Worm (Caenorhabditis elegans): ENCODE data around the gene clec-256.

ce11 chrV:18761078-18761477 is 10.4 kb upstream of the clec-256 start, which contains the start of gene F11D11.4:
- no peak for TF ChIP-seq tbx-11 (GFP tag; IDR thresholded peaks at IDR 0.05)
- no peak for TF ChIP-seq B0310.2 (tag; optimal IDR thresholded peaks at IDR 0.05)
- no peak for TF ChIP-seq tbx-37 (GFP tag; conservative IDR thresholded peaks at IDR 0.05)
- no peak for TF ChIP-seq hmg-4 (GFP tag; optimal IDR thresholded peaks at IDR 0.05)
- TF ChIP-seq tra-4 (tag; optimal IDR thresholded peaks at IDR 0.05): no peak
- no peak for TF ChIP-seq ceh-13 (GFP tag; optimal IDR thresholded peaks at IDR 0.05)
- TF ChIP-seq scrt-1 (GFP tag; IDR thresholded peaks at IDR 0.05): no peak
- no peak for TF ChIP-seq pes-1 (GFP tag; IDR thresholded peaks at IDR 0.05)
- no peak for TF ChIP-seq aly-1 (tag; optimal IDR thresholded peaks at IDR 0.05)
- no peak for TF ChIP-seq flt-1 (GFP tag; IDR thresholded peaks at IDR 0.05)
- no peak for TF ChIP-seq hnd-1 (tag; optimal IDR thresholded peaks at IDR 0.05)
- TF ChIP-seq ama-1 (optimal IDR thresholded peaks at IDR 0.05): no peak
- TF ChIP-seq ceh-36 (tag; optimal IDR thresholded peaks at IDR 0.05): no peak
- TF ChIP-seq F13C5.2 (tag; optimal IDR thresholded peaks at IDR 0.05): no peak
